Worm (Caenorhabditis elegans) whole organism, late embryonic: ENCODE data around the gene srsx-14.

Source experiments
- C38D4.7 ChIP-seq: fragments of 200-800 bp; sonication (Bioruptor generic); optimal IDR thresholded peaks from 2 replicates; lab custom pipeline; 2018; ENCODE audit warnings: mild to moderate bottlenecking, missing genetic modification characterization, moderate library complexity, missing compliant biosample characterization
- K02D7.2 ChIP-seq: sonication (generic microtip); optimal IDR thresholded peaks from 2 replicates; lab custom pipeline; 2017; ENCODE audit warnings: mild to moderate bottlenecking, missing genetic modification characterization, missing compliant biosample characterization
- ceh-14 ChIP-seq: sonication (generic microtip); optimal IDR thresholded peaks from 2 replicates; lab custom pipeline; 2016; ENCODE audit warnings: missing genotype, missing genetic modification characterization, missing compliant biosample characterization
- che-1 ChIP-seq: sonication (generic microtip); optimal IDR thresholded peaks from 2 replicates; lab custom pipeline; 2016; ENCODE audit warnings: mild to moderate bottlenecking, missing genetic modification characterization, missing compliant biosample characterization
- eyg-1 ChIP-seq: sonication (generic microtip); optimal IDR thresholded peaks from 2 replicates; lab custom pipeline; 2016; ENCODE audit warnings: missing genotype, missing genetic modification characterization, missing compliant biosample characterization
- fax-1 ChIP-seq: sonication (generic microtip); optimal IDR thresholded peaks from 2 replicates; lab custom pipeline; 2016; ENCODE audit warnings: missing genotype, missing genetic modification characterization, missing compliant biosample characterization
- fkh-10 ChIP-seq: fragments of 150-350 bp; optimal IDR thresholded peaks from 2 replicates; lab custom pipeline; 2014; ENCODE audit warnings: missing biosample characterization, missing genetic modification reagents, missing genetic modification characterization
- hlh-30 ChIP-seq: sonication (generic microtip); optimal IDR thresholded peaks from 2 replicates; lab custom pipeline; 2017; ENCODE audit warnings: antibody characterized with exemption, missing genetic modification characterization, missing compliant biosample characterization; ENCODE audit not compliant: insufficient read depth
- hlh-8 ChIP-seq: sonication (generic microtip); optimal IDR thresholded peaks from 2 replicates; lab custom pipeline; 2016; ENCODE audit warnings: missing genotype, missing genetic modification characterization, missing compliant biosample characterization
- lim-6 ChIP-seq: sonication (generic microtip); optimal IDR thresholded peaks from 2 replicates; lab custom pipeline; 2016; ENCODE audit warnings: missing genetic modification characterization, missing compliant biosample characterization
- nhr-11 ChIP-seq: fragments of 150-350 bp; optimal IDR thresholded peaks from 2 replicates; lab custom pipeline; 2014; ENCODE audit warnings: missing biosample characterization, missing genetic modification characterization
- pha-4 ChIP-seq: fragments of 150-350 bp; optimal IDR thresholded peaks from 2 replicates; lab custom pipeline; 2018; ENCODE audit warnings: missing biosample characterization, missing genetic modification reagents, missing genetic modification characterization
- tbx-2 ChIP-seq: sonication (generic microtip); optimal IDR thresholded peaks from 2 replicates; lab custom pipeline; 2016; ENCODE audit warnings: missing genetic modification characterization, missing compliant biosample characterization
- unc-55 ChIP-seq: sonication (generic microtip); optimal IDR thresholded peaks from 2 replicates; lab custom pipeline; 2017; ENCODE audit warnings: missing biosample characterization, missing genetic modification reagents, missing genetic modification characterization

- TF ChIP-seq fkh-10 (GFP tag; lab: Kevin White, UChicago) (no peak), nhr-11 (tag; lab: Kevin White, UChicago) (no peak), hlh-8 (tag; lab: Kevin White, UChicago) (no peak), che-1 (no peak), fax-1 (no peak), C38D4.7 (GFP tag; lab: Kevin White, UChicago) (no peak), ceh-14 (tag; lab: Kevin White, UChicago) (no peak), tbx-2 (no peak), pha-4 (tag; lab: Kevin White, UChicago) (no peak), unc-55 (no peak), lim-6 (tag; lab: Kevin White, UChicago) (no peak), hlh-30 (tag; lab: Kevin White, UChicago) (no peak), eyg-1 (tag; lab: Kevin White, UChicago) (no peak), K02D7.2 (tag; lab: Kevin White, UChicago) (no peak)
These were observed 32.5 kb upstream of the srsx-14 start for ce11 chrIV:5659461-5659860.
